Worm (Caenorhabditis elegans) whole organism, mixed stage, embryonic: Measurements from ENCODE around the gene clc-11.

Experiments
- lsy-2 ChIP-seq: fragments of 150-350 bp; optimal IDR thresholded peaks from 2 replicates; lab custom pipeline; 2014; ENCODE audit warnings: missing biosample characterization, missing genetic modification characterization
- pha-4 ChIP-seq: fragments of 150-350 bp; optimal IDR thresholded peaks from 2 replicates; lab custom pipeline; 2018; ENCODE audit warnings: missing biosample characterization, missing genetic modification reagents, missing genetic modification characterization
- unc-62 ChIP-seq: fragments of 150-350 bp; optimal IDR thresholded peaks from 2 replicates; lab custom pipeline; 2014; ENCODE audit warnings: missing biosample characterization, missing genetic modification reagents, missing genetic modification characterization

DNA sequence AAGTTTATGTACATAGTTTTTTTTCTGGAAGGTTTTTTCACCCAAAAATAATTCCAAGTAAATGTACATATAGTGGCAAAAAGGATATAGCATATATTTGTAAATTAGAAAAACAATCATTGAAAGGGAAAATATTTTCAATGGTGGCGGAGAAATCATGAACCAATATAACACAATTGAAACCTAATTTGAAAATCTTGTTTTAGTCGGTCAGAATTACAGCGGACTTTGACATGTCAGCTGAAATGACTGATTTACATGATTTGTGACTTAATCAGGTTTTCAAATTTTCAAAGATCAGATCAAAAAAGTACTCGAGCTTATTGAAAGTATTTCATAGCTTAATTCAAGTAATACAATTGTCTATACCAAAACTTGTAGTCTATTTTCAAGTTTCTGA lies 32.3 kb upstream of the clc-11 start, which contains the start of gene K05D4.9:
- TF ChIP-seq unc-62 (GFP tag; lab: Kevin White, UChicago) (no peak), lsy-2 (no peak), pha-4 (tag; lab: Kevin White, UChicago) (no peak)
